Worm (Caenorhabditis elegans) whole organism, L4/young adult: ENCODE measurements around the gene C08F11.3.
"Not testable (repeated sequence)": the region's sequence is repeated elsewhere in the genome, so short reads cannot be mapped to it uniquely, and the experiment has no call there.

Experiments used
- W03F9.2 ChIP-seq: fragments of 150-350 bp; optimal IDR thresholded peaks from 2 replicates; lab custom pipeline; 2014; ENCODE audit warnings: missing biosample characterization, missing genetic modification characterization
- dao-5 ChIP-seq: sonication (generic microtip); optimal IDR thresholded peaks from 2 replicates; lab custom pipeline; 2016; ENCODE audit warnings: missing genotype, missing genetic modification characterization, moderate library complexity, missing compliant biosample characterization
- him-1 ChIP-seq: sonication (generic microtip); optimal IDR thresholded peaks from 2 replicates; lab custom pipeline; 2016; ENCODE audit warnings: missing genotype, missing genetic modification reagents, missing genetic modification characterization, missing compliant biosample characterization

Gene C08F11.3

DNA sequence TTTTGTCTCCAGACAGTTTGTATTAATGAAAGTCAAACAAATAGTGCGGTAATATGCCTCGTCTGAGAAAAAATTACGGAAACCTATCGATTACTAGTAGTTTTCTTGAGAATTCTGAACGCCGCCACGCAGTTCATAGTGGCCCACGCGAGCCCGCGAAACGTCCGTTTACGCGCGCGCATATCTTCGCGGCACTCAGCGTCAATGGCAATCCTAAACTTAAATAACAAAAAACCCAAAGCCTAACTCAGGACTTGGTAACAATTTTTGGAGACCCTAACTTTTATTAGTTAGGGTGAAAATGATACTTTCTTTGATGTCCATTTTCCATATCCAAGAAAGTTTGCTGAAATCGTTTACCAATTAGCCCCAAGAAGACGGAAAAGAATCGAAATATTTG is 17.9 kb upstream of the C08F11.3 start:
- TF ChIP-seq dao-5 (no peak), W03F9.2 (no peak), him-1 (tag; lab: Kevin White, UChicago) (no peak)

DNA sequence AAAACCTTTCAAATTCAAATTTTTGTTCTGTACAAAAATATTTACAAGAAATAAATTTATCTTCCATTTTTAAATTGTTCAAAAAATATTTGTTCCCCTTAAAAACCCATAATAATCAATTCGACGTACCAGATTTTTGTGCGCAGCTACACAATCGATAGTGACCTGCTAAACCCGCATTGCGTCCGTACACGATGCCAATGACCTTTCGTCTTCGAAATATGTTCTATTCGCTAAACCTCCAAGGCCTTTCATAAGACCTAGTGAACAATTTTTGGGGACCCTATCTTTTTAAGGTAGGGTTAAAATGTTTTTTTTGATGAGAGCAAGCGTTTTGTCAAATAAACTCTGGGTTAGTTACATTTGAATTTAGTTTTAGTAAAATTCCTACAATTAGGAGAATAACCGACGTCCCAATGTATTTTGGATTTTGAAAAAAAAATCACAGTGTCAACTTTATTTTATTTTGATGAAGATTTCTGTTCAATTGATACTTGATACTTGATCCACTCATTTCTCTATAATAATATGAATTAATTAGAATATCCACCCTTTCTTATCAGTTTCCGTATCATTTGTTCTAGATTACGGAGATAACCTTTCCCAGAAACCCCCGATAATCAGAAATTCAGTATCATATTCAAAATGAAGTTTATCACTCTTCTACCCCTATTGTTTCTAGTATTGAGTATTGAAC is 17.2 kb upstream of the C08F11.3 start, which contains the start of gene Y45F10B.59:
Gene Y45F10B.59 (plus strand): TSS at position 647 of the 697 bp plus-strand sequence.
- TF ChIP-seq dao-5 (no peak), him-1 (tag; lab: Kevin White, UChicago) (no peak), W03F9.2 (no peak)

DNA sequence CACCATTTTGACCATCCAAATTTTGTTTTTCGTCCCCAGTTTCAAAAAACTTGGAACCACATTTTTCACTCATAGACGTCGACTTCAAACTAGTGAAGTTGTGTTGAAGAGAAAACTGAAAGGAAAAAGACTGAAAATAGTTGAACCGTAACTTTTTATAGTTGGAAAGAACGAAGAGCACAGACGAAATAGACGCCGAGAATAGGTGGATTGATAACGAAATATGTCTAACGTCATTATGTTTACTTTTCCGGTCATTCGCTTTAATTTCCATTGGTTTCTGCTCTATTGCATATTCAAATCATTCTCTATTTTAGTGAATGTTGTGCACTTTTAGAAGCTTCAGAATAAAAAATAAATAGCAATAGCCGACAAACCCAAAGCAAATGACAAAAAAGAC is 9.5 kb upstream of the C08F11.3 start, which contains the start of gene C08F11.13:
Gene C08F11.13 (minus strand): TSS at position 138 of the 400 bp plus-strand sequence.
- no peak for TF ChIP-seq dao-5
- no peak for TF ChIP-seq him-1 (tag; lab: Kevin White, UChicago)
- no peak for TF ChIP-seq W03F9.2

DNA sequence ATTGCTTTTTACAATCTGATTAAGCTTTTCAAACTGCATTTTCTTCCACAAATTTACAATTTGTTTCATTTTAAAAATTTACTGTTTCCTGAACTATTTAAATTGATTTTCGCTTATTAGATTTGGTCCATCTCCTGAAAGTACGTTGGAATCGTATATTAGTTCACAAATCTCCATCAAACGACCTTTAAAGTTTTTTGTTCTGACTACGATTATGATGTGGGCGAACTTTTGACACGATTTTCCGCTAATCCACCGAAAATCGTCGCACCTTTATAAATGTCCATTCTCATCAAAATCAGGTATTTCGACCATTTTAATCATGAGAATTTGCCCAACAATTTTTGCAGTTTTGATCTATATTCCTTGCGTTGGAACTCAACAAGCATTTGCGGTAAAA is 4.2 kb downstream of the C08F11.3 start, which contains the start of gene C08F11.1:
Gene C08F11.1 (plus strand): TSS at position 301 of the 400 bp plus-strand sequence.
- TF ChIP-seq him-1 (tag; lab: Kevin White, UChicago) (no peak), W03F9.2 (no peak), dao-5 (no peak)

DNA sequence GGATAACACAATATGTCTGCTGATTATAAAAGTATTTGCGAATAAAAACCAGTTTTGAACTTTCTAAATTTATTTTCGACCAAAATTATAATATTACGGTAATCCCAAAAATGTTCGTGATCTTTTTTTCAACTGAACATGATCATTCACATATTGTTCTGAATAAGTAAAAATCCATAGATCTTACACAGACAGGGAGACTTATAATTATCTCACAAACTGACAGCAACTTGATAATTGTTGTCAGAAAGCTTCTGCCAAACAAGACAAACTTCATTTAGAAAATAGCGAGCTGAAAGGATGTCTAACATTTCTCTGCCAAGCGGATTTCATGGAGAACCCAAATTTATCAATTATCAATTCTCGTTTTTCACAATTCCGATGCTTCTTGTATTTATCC is 7.2 kb downstream of the C08F11.3 start, which contains the start of gene sru-21:
Gene sru-21 (plus strand): TSS at position 301 of the 400 bp plus-strand sequence.
- no peak for TF ChIP-seq W03F9.2
- TF ChIP-seq dao-5, result no peak
- no peak for TF ChIP-seq him-1 (tag; lab: Kevin White, UChicago)

DNA sequence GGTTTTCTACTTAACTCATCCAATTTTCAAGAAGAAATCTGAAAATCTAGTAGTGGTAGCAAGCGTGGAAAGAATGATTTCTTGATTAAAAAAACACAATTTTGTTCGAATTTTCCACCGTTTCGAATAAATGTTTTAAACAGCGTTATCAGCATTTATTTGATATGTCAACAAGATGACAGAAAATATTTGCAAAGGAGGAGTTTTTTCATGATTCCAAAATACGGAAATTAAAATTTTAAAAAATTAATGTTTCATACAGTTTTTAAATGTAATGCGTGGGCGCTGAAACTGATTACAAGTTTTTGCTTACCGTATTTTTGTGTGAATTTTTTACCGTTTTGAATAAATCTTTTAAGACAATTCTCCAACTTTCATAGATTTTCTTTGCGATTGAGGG is 13.3 kb downstream of the C08F11.3 start:
- no peak for TF ChIP-seq him-1 (tag; lab: Kevin White, UChicago)
- TF ChIP-seq dao-5, result no peak
- no peak for TF ChIP-seq W03F9.2

DNA sequence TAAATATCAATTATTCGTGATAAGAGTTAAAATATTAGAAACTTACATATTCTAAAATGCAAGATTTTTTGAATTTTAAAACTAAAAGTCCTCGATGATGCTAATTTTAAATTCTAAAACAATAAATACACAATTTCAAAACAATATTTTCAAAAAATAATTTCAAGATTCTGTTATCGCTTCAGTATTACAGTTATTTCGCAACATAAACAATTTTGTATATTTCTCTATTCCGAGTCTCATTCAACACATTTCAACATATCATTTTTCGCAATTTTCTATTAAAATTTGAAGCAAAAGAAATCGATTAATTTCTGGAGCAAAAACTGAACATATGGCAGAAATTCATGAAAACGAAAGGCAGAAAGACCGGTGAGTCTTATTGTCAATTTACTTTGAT is 13.9 kb downstream of the C08F11.3 start, which contains the start of gene fbxa-98:
Gene fbxa-98 (plus strand): TSS at position 243 of the 400 bp plus-strand sequence.
- TF ChIP-seq dao-5, result no peak
- no peak for TF ChIP-seq W03F9.2
- TF ChIP-seq him-1 (tag; lab: Kevin White, UChicago), result no peak

DNA sequence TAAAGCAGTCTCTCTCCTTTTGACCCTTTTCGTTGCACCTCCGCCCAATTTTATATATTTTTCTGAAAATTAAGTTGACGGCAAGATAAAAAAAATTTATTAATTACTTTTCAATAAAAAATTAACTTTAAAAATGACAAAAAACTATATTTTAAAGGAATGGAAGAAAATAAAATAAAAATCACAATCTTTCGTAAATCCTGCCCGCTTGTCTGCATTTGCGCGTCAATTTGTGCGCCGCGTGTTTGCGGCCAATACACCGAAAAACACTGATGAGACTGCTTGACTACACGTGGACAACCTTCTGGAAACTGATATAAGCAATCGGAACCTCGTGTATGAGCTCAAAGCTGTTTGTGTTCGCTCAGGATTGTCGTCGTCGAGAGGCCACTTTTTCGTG is 17.7 kb downstream of the C08F11.3 start, which contains the start of gene C08F11.7:
Gene C08F11.7 (plus strand): TSS at position 301 of the 400 bp plus-strand sequence.
- TF ChIP-seq dao-5 (no peak), him-1 (tag; lab: Kevin White, UChicago) (no peak), W03F9.2 (no peak)

DNA sequence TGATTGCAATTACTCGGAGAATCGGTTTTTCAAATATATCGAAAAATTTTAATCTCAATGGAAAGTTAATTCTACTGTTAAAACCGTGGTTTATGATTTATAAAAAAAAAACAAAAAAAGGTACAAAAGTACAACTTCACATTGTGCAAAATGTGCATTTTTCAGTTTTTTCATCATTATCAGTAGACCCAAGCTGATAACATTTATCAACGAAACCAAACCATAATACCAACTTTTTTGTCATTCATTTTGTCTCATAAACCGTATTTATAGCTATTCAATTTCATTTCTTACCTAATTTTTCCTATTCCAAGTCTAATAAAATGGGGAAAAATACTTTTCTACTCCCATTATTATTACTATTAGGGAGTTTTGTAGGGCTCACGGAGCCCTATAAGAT is 19.7 kb downstream of the C08F11.3 start, which contains the start of gene ugt-22:
Gene ugt-22 (plus strand): TSS at position 234 of the 400 bp plus-strand sequence.
- no peak for TF ChIP-seq dao-5

DNA sequence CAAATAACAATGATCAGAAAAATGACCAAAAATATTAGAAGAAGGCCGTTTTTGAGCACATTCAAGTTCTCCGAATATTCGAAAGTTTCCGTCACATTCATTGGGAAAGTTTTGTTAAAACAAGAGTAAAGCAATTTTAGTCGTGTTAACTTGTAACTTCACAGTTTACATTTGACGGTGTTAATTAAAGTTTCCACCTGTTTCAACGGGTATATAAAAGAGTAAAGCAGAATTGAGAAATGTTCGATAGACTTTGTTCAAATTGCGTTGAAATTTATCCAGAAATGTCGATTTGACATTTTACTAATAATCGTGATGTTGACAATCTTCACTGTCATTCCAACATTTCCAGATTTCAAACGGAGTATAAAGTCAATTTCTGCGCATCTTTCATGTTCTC is 26.5 kb downstream of the C08F11.3 start, which contains the start of gene srz-29:
Gene srz-29 (minus strand): TSS at position 101 of the 400 bp plus-strand sequence.
- no peak for TF ChIP-seq him-1 (tag; lab: Kevin White, UChicago)
- TF ChIP-seq W03F9.2, result no peak
- no peak for TF ChIP-seq dao-5

DNA sequence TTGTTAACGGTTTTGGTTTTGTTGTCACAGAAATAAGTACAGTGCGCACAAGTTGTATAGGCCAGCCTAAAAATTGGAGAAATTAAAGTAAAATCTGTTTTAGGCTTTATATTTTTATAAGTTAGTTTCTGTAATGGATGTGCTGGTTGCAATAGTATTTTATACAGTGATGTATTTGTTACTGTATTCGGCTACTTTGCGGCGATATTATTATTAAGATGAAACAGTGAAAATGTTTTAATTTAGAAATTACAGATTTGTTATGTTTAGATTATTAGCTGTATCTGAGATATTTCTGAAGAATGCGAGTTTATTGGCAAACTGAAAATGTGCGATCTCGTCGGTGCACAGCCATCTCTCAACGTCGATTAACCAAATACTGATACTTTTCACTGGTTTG is 28.3 kb downstream of the C08F11.3 start, which contains the start of gene ule-4:
Gene ule-4 (minus strand): TSS at position 101 of the 400 bp plus-strand sequence.
- TF ChIP-seq dao-5, result no peak
- no peak for TF ChIP-seq him-1 (tag; lab: Kevin White, UChicago)
- TF ChIP-seq W03F9.2, result no peak

DNA sequence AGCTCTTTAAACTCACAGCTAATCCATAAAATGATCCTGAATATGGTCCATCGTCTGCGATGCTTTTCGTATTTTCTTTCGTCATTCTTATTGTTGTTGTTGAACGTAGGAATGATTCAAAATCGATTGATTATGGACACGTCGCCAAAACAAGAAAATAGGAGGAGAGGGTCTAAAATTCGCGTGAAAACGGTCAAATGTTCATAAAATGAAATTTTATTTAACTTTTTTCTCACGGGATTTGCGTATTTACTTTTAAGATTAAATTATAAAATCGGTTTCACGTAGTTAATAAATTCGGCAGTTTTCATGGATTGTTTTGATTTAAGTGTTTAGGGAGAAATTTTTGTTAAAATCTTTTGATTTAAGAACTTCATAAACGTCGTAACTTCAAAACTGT is 29.8 kb downstream of the C08F11.3 start, which contains the start of gene C08F11.10:
Gene C08F11.10 (minus strand): TSS at position 101 of the 400 bp plus-strand sequence.
- no peak for TF ChIP-seq him-1 (tag; lab: Kevin White, UChicago)
- TF ChIP-seq W03F9.2, result no peak
- TF ChIP-seq dao-5, result no peak

DNA sequence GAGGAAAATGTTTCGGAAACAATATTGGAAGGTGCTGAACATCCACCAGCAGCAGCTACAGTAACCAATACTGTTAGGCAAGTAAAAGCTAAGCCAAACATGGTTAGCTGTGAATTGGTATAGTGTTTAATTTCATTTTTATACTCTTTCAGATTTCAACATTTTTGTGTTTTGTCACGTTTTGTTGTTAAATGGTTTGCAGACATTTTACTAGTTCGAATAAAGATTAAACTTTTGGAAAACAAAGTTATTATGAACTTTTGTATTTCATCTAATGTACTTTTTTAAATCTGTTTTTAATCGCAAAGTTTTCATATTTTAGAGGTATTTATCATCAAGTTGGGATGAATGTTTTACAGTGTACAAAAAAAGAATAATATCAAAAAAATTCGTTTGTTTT is 30.9 kb downstream of the C08F11.3 start, which contains the start of gene C08F11.17:
Gene C08F11.17 (minus strand): TSS at position 101 of the 400 bp plus-strand sequence.
- no peak for TF ChIP-seq him-1 (tag; lab: Kevin White, UChicago)
- no peak for TF ChIP-seq dao-5
- TF ChIP-seq W03F9.2, result no peak

DNA sequence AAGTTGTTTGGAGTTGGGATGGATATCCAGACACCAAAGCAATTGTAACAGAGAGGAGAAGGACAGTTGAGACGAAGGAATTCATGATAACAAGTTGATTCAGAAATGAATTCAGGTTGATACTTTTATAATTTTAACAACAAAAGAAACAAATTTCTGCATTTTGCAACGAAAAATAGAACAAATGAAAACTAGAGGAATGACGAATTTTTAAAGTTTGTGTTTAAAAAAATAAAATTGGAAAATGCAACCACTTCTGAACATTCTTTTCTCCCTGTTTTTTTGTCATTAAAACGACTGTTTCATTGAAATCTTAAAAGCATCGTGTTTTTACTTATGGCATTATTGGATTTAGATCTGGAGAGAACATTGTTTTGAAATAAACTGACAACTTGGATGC is 32.1 kb downstream of the C08F11.3 start, which contains the start of gene C08F11.12:
Gene C08F11.12 (minus strand): TSS at position 101 of the 400 bp plus-strand sequence.
- not testable (repeated sequence) for TF ChIP-seq W03F9.2; him-1 (tag; lab: Kevin White, UChicago); dao-5

DNA sequence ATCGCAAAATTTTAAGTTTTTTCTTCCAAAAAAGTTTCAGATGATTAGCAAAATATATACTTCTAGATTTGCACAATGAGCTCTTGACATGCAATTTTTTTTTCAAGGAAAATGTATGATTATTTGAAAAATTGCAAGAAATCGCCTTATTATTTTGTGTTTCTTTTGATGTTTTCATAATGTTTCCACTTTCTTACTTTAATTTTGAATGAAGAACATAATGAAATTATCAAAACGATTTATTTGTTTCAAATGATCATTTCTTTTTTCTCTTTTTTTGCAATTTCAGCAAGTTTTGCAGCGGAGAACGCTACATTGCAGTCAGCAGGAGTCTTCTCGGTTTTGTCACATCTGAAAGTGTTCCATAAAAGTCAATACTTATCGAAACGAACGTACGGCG is 32.7 kb downstream of the C08F11.3 start, which contains the start of gene Y45F10C.6:
Gene Y45F10C.6 (plus strand): TSS at position 301 of the 400 bp plus-strand sequence.
- not testable (repeated sequence) for TF ChIP-seq dao-5; W03F9.2; him-1 (tag; lab: Kevin White, UChicago)
